Worm (Caenorhabditis elegans): ENCODE data around the gene Y66D12A.24.

DNA sequence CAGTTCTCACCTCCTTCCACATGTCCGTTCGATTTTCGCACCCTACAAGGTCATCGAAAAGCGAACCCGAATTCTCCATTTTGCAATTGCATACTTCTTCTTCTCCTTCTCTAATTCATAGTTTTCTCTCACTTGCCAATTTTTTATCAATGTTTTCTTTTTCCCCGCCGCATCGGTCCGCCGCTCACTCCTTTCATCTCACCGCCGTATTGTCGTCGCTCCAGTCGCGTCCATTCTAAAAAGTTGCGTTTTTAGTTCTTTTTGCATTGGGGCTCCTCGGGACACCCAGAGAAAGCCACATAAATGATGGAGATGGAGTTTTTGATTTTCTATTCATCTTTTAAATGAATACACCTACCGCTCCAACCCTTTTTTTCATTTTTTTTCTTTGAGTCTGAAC is 45.3 kb upstream of the Y66D12A.24 start:
- no peak for TF ChIP-seq him-1 (tag; optimal IDR thresholded peaks at IDR 0.05)
- no peak for TF ChIP-seq W03F9.2 (tag; optimal IDR thresholded peaks at IDR 0.05)
- no peak for TF ChIP-seq dao-5 (tag; optimal IDR thresholded peaks at IDR 0.05)

Data from whole organism, L4/young adult.